Worm (Caenorhabditis elegans): Measurements from ENCODE around the gene hpk-1.

The hpk-1 gene

DNA sequence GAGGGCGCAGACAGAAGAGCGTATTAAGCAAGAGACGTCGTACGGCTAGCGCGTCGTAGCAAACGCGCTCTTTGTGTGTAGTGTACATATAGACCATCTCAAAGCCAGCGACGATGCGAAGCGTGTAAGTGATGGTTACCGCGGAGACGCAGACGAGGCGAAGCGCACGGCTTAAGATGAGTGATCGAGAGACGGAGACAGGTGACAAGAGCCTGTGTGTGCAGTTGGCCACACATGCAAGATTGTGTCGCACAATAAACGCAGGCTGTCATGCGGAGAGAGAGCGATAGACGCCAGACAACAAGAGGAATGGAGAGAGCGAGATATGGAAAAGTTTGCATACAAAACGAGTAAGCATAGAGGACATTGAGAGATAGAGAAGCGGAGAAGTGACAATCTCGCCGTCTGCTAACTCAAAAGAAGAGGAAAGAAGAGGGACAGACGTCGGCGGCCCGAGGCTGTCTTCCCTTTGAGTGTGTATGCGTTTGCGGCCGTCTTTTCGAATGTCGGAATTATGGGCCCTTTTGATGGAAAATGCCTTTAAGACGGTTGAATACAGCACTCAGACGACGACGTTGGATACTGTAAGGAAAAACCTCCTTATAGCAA lies 5.8 kb upstream of the hpk-1 start (continued):
- TF ChIP-seq hlh-30 (tag; optimal IDR thresholded peaks at IDR 0.05; ENCODE audit: insufficient read depth): no peak

DNA sequence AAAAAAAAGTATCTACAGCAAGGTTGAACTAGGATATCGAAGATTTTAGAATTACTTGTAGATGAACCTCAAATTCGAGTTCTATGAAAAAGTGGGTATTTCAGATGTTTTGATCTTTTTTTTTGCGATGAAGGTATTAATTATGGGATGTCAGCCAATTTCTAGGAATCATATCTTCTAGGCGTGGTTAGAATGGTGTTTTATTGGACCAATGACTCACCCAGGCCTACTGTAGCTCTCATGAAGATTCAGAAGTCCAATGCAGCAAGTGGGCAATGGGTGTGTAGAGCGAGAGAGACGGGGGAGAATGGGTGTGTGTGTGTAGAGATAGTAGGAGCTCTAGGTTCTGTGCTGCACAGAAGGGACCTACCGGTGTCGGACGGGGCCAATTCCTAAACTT lies 5.1 kb upstream of the hpk-1 start:
- TF ChIP-seq nfya-1 (tag; optimal IDR thresholded peaks at IDR 0.05): peak; percentile 64
- no peak for TF ChIP-seq ztf-16 (tag; optimal IDR thresholded peaks at IDR 0.05)
- no peak for TF ChIP-seq gmeb-2 (tag; optimal IDR thresholded peaks at IDR 0.05)
- TF ChIP-seq eyg-1 (tag; optimal IDR thresholded peaks at IDR 0.05): no peak
- no peak for TF ChIP-seq sox-4 (tag; optimal IDR thresholded peaks at IDR 0.05)
- no peak for TF ChIP-seq unc-3 (GFP tag; conservative IDR thresholded peaks at IDR 0.05)
- TF ChIP-seq unc-3 (tag; optimal IDR thresholded peaks at IDR 0.05): no peak
- TF ChIP-seq elt-2 (tag; optimal IDR thresholded peaks at IDR 0.05): peak; percentile 3
- no peak for TF ChIP-seq lin-11 (tag; optimal IDR thresholded peaks at IDR 0.05)
- TF ChIP-seq C38D4.7 (GFP tag; optimal IDR thresholded peaks at IDR 0.05): no peak
- TF ChIP-seq ceh-14 (tag; optimal IDR thresholded peaks at IDR 0.05): no peak
- TF ChIP-seq hlh-13 (GFP tag; optimal IDR thresholded peaks at IDR 0.05): peak; percentile 42
- TF ChIP-seq ama-1 (optimal IDR thresholded peaks at IDR 0.05): no peak
- TF ChIP-seq ceh-45 (GFP tag; IDR thresholded peaks at IDR 0.05): no peak
- no peak for TF ChIP-seq fax-1 (tag; optimal IDR thresholded peaks at IDR 0.05)
- TF ChIP-seq pat-9 (tag; optimal IDR thresholded peaks at IDR 0.05): no peak
- TF ChIP-seq odd-2 (tag; optimal IDR thresholded peaks at IDR 0.05): no peak
- TF ChIP-seq hlh-8 (tag; optimal IDR thresholded peaks at IDR 0.05): no peak
- TF ChIP-seq hlh-6 (tag; optimal IDR thresholded peaks at IDR 0.05): no peak
- no peak for TF ChIP-seq ceh-30 (tag; optimal IDR thresholded peaks at IDR 0.05)
- no peak for TF ChIP-seq unc-86 (tag; optimal IDR thresholded peaks at IDR 0.05)
- no peak for TF ChIP-seq F13H6.1 (tag; optimal IDR thresholded peaks at IDR 0.05)
- TF ChIP-seq ceh-48 (tag; optimal IDR thresholded peaks at IDR 0.05): no peak
- no peak for TF ChIP-seq dmd-4 (tag; optimal IDR thresholded peaks at IDR 0.05; ENCODE audit: borderline replicate concordance)
- TF ChIP-seq pha-4 (tag; optimal IDR thresholded peaks at IDR 0.05): no peak
- TF ChIP-seq hlh-30 (tag; optimal IDR thresholded peaks at IDR 0.05; ENCODE audit: insufficient read depth): no peak
- TF ChIP-seq ref-2 (tag; optimal IDR thresholded peaks at IDR 0.05): no peak

DNA sequence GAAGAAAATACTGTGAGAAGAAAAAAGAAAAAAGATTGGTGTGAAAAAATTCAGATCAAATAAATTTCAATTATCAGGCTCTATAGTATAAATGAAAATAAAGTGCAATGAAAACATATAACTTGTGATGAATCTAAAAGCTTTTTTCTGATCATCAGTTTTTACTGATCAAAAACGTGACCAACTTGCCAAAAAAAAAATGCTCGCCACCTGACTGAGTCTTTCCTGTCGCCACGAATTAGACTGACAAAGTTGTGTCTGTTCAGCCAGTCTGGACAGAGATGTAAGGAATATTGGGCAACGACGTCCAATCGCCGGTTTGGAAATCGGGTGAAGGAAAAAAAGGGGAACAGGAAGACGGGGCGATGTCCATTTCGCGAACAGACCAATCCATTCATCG lies 2.4 kb upstream of the hpk-1 start:
- TF ChIP-seq dmd-4 (tag; optimal IDR thresholded peaks at IDR 0.05; ENCODE audit: borderline replicate concordance) (no peak), pros-1 (tag; optimal IDR thresholded peaks at IDR 0.05) (no peak), ref-2 (tag; optimal IDR thresholded peaks at IDR 0.05) (no peak)

DNA sequence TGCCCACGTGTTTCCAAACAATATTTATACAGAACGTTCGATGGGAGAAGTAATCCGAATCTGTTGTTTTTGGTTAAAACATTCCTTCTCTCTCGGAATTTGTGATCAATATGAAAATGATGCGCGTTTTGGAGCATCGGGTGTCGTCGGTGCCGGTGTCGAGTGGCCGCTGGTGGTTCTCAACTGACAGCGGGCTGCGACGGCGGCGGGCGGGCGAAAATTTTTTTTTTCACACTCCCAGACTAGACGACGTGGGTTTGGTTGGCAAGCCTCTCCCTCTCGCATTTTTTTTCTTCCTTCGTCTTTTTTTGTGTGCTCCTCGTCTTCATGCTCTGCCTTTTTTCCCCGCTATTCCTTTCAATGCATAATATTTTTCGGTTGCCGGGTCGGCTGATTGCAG lies 1.1 kb upstream of the hpk-1 start, which contains the start of gene W01H2.2:
W01H2.2 (minus strand) TSS at position 285 of the 400 bp plus-strand sequence.
- TF ChIP-seq pha-2 (tag; optimal IDR thresholded peaks at IDR 0.05): no peak
- TF ChIP-seq hlh-15 (tag; optimal IDR thresholded peaks at IDR 0.05): no peak
- peak; percentile 7 for TF ChIP-seq ceh-34 (tag; optimal IDR thresholded peaks at IDR 0.05)
- TF ChIP-seq K09A11.1 (tag; optimal IDR thresholded peaks at IDR 0.05; ENCODE audit: insufficient read depth): no peak
- TF ChIP-seq unc-55 (GFP tag; optimal IDR thresholded peaks at IDR 0.05): no peak
- TF ChIP-seq unc-42 (tag; optimal IDR thresholded peaks at IDR 0.05): peak; percentile 10
- TF ChIP-seq F13H6.1 (tag; optimal IDR thresholded peaks at IDR 0.05): no peak
- no peak for TF ChIP-seq ahr-1 (tag; optimal IDR thresholded peaks at IDR 0.05)
- TF ChIP-seq ama-1 (optimal IDR thresholded peaks at IDR 0.05): no peak
- peak; percentile 10 for TF ChIP-seq sdc-2 (tag; optimal IDR thresholded peaks at IDR 0.05)
- TF ChIP-seq pros-1 (tag; optimal IDR thresholded peaks at IDR 0.05): no peak
- TF ChIP-seq C38D4.7 (GFP tag; optimal IDR thresholded peaks at IDR 0.05): no peak
- no peak for TF ChIP-seq lin-11 (tag; optimal IDR thresholded peaks at IDR 0.05)
- no peak for TF ChIP-seq dmd-4 (tag; optimal IDR thresholded peaks at IDR 0.05; ENCODE audit: borderline replicate concordance)
- no peak for TF ChIP-seq sox-2 (GFP tag; IDR thresholded peaks at IDR 0.05)
- no peak for TF ChIP-seq nhr-11 (tag; optimal IDR thresholded peaks at IDR 0.05)
- no peak for TF ChIP-seq ztf-16 (tag; optimal IDR thresholded peaks at IDR 0.05)
